Fruit fly (Drosophila melanogaster) whole organism, adult: Measurements from ENCODE around the gene spdo.

Source experiments
- CG11617 ChIP-seq: fragments of 200-800 bp; sonication (Bioruptor generic); optimal IDR thresholded peaks from 2 replicates; lab custom pipeline; 2017; ENCODE audit warnings: mild to moderate bottlenecking, missing biosample characterization, missing genetic modification reagents, missing genetic modification characterization
- CG14711 ChIP-seq: fragments of 200-800 bp; sonication (Bioruptor generic); optimal IDR thresholded peaks from 2 replicates; lab custom pipeline; 2018; ENCODE audit warnings: missing biosample characterization, mild to moderate bottlenecking, missing genetic modification characterization, moderate library complexity
- CG5204 ChIP-seq: fragments of 200-800 bp; sonication (Bioruptor generic); optimal IDR thresholded peaks from 2 replicates; lab custom pipeline; 2016; ENCODE audit warnings: missing biosample characterization, missing genetic modification characterization
- CG7101 ChIP-seq: fragments of 200-800 bp; sonication (Bioruptor generic); optimal IDR thresholded peaks from 2 replicates; lab custom pipeline; 2018; ENCODE audit warnings: missing biosample characterization, mild to moderate bottlenecking, missing genetic modification characterization, moderate library complexity
- Hr96 ChIP-seq: fragments of 200-800 bp; sonication (Bioruptor generic); optimal IDR thresholded peaks from 2 replicates; lab custom pipeline; 2016; ENCODE audit warnings: missing biosample characterization, missing genetic modification characterization
- Mnt ChIP-seq: fragments of 200-800 bp; sonication (Bioruptor generic); optimal IDR thresholded peaks from 2 replicates; lab custom pipeline; 2016; ENCODE audit warnings: missing biosample characterization, mild to moderate bottlenecking, missing genetic modification characterization

dm6 chr3R:30466515-30466914 lies 10.0 kb upstream of the spdo start:
- TF ChIP-seq CG11617, result no peak
- no peak for TF ChIP-seq CG5204 (GFP tag; lab: Kevin White, UChicago)
- TF ChIP-seq Hr96, result no peak
- TF ChIP-seq CG14711 (tag; lab: Kevin White, UChicago), result no peak
- no peak for TF ChIP-seq CG7101 (tag; lab: Kevin White, UChicago)
- peak; percentile 14 for TF ChIP-seq Mnt
